Worm (Caenorhabditis elegans): ENCODE data around the gene srx-45.

Gene srx-45

DNA sequence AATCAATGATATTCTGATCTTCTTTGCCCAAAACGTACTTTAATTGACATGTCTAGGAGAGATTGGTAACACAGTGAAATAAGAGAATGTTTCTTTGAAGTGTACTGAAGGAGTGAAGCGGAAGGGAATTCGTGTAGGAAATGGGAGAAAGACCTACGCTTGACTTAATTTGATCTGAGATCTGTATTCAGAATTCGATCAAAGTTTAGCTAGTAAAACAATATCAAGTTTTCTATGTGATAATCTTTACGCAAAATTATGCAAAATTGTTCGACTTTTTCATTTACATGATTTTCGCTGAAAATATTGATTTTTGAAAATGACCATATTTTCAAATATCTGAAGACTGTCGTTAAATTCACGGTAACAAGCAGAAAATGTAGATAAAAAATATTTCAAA, 9.2 kb downstream of the srx-45 start, which contains the start of gene K01B6.4:
Gene K01B6.4, minus strand, starts transcription at position 101 of the 400 bp plus-strand sequence.
- no peak for TF ChIP-seq dpl-1 (GFP tag; optimal IDR thresholded peaks at IDR 0.05)

- TF ChIP-seq hmg-1.2 (GFP tag; IDR thresholded peaks at IDR 0.05) (peak; percentile 77), snpc-4 (GFP tag; optimal IDR thresholded peaks at IDR 0.05) (peak; percentile 42), snpc-4 (tag; optimal IDR thresholded peaks at IDR 0.05) (peak in 2 of 4 experiments; percentile 89 to 93), pbrm-1 (GFP tag; IDR thresholded peaks at IDR 0.05) (peak; percentile 27; the same call in 1 of the 2 replicates), snpc-1.1 (tag; optimal IDR thresholded peaks at IDR 0.05; ENCODE audit: insufficient read depth) (peak; percentile 62)
Observed at ce11 chrIII:9291633-9292032, 14.9 kb downstream of the srx-45 start.

DNA sequence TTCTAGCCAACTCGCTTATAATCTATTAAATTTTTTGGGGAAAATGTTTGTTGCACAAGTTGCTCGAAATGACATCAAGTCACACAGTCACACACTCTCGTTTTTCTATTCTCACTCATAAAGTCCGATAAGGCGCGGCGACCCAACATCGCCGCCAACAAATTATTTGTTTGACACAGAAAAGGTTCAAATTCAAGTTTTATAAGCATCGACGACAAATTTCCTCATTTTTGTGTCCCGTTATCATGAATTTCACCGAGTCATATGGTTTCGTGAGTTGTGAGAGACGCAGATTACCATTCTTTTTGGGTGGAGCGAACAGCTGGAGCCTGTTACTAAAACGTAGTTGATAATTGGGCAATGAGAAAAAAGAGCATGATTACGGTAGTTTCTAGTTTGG, 16.7 kb downstream of the srx-45 start:
- TF ChIP-seq nhr-179 (tag; optimal IDR thresholded peaks at IDR 0.05) (no peak), zim-3 (tag; optimal IDR thresholded peaks at IDR 0.05) (no peak), ceh-27 (GFP tag; optimal IDR thresholded peaks at IDR 0.05) (no peak), tbx-9 (tag; optimal IDR thresholded peaks at IDR 0.05; ENCODE audit: borderline replicate concordance) (no peak), tlf-1 (GFP tag; optimal IDR thresholded peaks at IDR 0.05) (peak; percentile 4), nhr-90 (tag; optimal IDR thresholded peaks at IDR 0.05) (peak; percentile 8), dox-1 (GFP tag; IDR thresholded peaks at IDR 0.05) (peak; percentile 65), hmg-20 (GFP tag; IDR thresholded peaks at IDR 0.05) (no peak), ets-4 (GFP tag; optimal IDR thresholded peaks at IDR 0.05) (peak; percentile 31), ztf-22 (GFP tag; optimal IDR thresholded peaks at IDR 0.05) (peak; percentile 46), attf-5 (GFP tag; optimal IDR thresholded peaks at IDR 0.05) (peak; percentile 28), nhr-80 (tag; optimal IDR thresholded peaks at IDR 0.05) (peak; percentile 99), F57C9.4 (tag; optimal IDR thresholded peaks at IDR 0.05) (no peak), let-607 (tag; optimal IDR thresholded peaks at IDR 0.05) (peak; percentile 42 to 50), B0019.2 (GFP tag; conservative IDR thresholded peaks at IDR 0.05) (no peak), bed-2 (GFP tag; IDR thresholded peaks at IDR 0.05) (no peak), ztf-26 (tag; optimal IDR thresholded peaks at IDR 0.05) (no peak), atf-7 (tag; optimal IDR thresholded peaks at IDR 0.05) (peak; percentile 65), ceh-100 (GFP tag; IDR thresholded peaks at IDR 0.05) (no peak), ccch-3 (GFP tag; optimal IDR thresholded peaks at IDR 0.05) (no peak)

DNA sequence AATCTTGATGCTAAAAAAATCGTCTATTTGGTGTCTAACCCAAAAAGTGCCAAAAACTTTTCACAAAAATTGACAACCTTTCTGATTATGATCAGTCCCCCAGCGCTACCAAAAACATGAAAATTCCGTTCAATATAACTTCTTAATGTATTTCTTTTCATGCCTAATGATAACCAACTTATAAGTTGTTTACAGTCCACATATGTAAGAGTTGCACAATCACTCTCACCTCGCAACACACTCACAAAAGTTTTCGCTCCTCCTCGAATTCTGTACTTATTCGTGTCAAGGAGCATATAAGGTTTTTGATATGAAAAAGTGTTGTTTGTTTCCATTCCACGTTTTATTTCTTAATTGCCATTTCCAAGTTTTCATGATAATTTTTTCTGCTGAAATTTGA, 18.0 kb downstream of the srx-45 start:
- TF ChIP-seq nhr-80 (tag; optimal IDR thresholded peaks at IDR 0.05) (peak; percentile 43), athp-1 (tag; optimal IDR thresholded peaks at IDR 0.05) (no peak)

DNA sequence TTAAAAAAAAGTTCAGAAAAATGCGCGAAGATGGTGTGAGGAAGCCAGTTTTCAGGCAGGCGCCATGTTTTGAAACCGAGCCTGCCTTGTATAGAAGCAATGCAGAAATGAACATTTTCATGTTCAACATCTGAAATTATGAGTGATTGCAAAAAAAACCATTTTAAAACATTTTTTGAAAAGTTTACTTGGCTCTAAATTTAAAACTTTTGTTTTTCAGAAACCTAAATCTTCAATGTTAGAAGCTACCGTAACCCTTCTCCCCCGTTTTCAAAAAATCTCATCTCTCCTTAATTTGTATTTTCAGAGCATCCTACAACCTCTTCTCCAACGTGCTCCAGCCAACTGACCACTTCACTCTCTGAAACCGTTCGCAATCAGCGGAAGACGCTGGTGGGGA, 25.0 kb downstream of the srx-45 start, which contains the start of gene fozi-1:
Gene fozi-1, plus strand, starts transcription at position 301 of the 400 bp plus-strand sequence.
- TF ChIP-seq ztf-28 (GFP tag; IDR thresholded peaks at IDR 0.05) (no peak), let-526 (GFP tag; IDR thresholded peaks at IDR 0.05) (no peak), nhr-179 (tag; optimal IDR thresholded peaks at IDR 0.05) (no peak), ets-4 (GFP tag; optimal IDR thresholded peaks at IDR 0.05) (no peak), ztf-6 (GFP tag; IDR thresholded peaks at IDR 0.05) (no peak), K11D2.4 (GFP tag; IDR thresholded peaks at IDR 0.05) (no peak), nhr-80 (tag; optimal IDR thresholded peaks at IDR 0.05) (no peak), sea-2 (GFP tag; IDR thresholded peaks at IDR 0.05) (no peak), F52B5.7 (tag; optimal IDR thresholded peaks at IDR 0.05) (no peak), C06A6.2 (GFP tag; conservative IDR thresholded peaks at IDR 0.05) (no peak), hsf-1 (GFP tag; IDR thresholded peaks at IDR 0.05) (no peak), lin-54 (GFP tag; optimal IDR thresholded peaks at IDR 0.05) (no peak)
